Fruit fly (Drosophila melanogaster): ENCODE results near the gene CG15812.

CG15812 gene

DNA sequence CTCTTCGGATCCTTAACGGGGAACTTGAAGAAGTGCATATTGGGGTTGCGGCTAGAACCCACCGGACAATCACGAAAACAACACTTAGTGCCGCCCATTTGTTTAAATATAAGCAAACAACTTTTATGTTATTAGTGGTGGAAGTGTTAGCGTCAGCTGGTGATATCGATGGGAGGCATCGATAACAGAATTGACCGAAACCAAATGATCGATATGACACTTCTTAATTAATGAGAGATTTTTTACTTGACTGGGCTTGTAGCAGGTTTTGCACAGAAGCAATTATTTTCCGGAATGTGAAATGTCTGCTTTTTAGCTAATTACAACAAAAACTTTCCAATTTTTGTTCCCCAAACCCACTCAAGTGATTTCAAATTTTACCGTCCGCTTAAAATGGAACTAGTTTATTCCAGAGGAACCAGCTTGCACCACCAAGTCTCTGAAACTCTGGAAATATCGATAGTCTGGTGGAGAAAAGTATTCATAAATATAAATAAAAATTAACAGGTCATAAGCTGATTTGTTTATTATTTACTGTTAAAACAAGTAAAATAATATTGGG lies 32.6 kb downstream of the CG15812 start, which contains the start of gene CG14965 (continued):
- TF ChIP-seq pzg (GFP tag; optimal IDR thresholded peaks at IDR 0.05) (peak; percentile 64), CG11085 (GFP tag; IDR thresholded peaks at IDR 0.05) (no peak), Hmr (GFP tag; optimal IDR thresholded peaks at IDR 0.05) (no peak), CG32532 (GFP tag; IDR thresholded peaks at IDR 0.05) (no peak), CG8765 (GFP tag; IDR thresholded peaks at IDR 0.05) (no peak), CG7745 (tag; optimal IDR thresholded peaks at IDR 0.05) (no peak), CG3838 (GFP tag; optimal IDR thresholded peaks at IDR 0.05) (no peak), btn (GFP tag; optimal IDR thresholded peaks at IDR 0.05) (no peak), Hmx (GFP tag; optimal IDR thresholded peaks at IDR 0.05) (no peak), CG3163 (GFP tag; optimal IDR thresholded peaks at IDR 0.05) (no peak), CG31224 (GFP tag; IDR thresholded peaks at IDR 0.05) (no peak), CG13296 (GFP tag; optimal IDR thresholded peaks at IDR 0.05) (no peak), br (optimal IDR thresholded peaks at IDR 0.05) (no peak), CG31365 (tag; optimal IDR thresholded peaks at IDR 0.05) (no peak), pfk (GFP tag; optimal IDR thresholded peaks at IDR 0.05) (no peak), CG18476 (GFP tag; optimal IDR thresholded peaks at IDR 0.05) (no peak), Abd-B (GFP tag; optimal IDR thresholded peaks at IDR 0.05) (no peak), cas (GFP tag; IDR thresholded peaks at IDR 0.05) (no peak), CG12299 (tag; optimal IDR thresholded peaks at IDR 0.05) (no peak), CG10565 (GFP tag; optimal IDR thresholded peaks at IDR 0.05) (no peak), CG32767 (GFP tag; IDR thresholded peaks at IDR 0.05) (no peak), Six4 (GFP tag; optimal IDR thresholded peaks at IDR 0.05) (no peak), Dp (GFP tag; optimal IDR thresholded peaks at IDR 0.05) (peak; percentile 81), Sox102F (GFP tag; optimal IDR thresholded peaks at IDR 0.05) (no peak), CG15073 (GFP tag; optimal IDR thresholded peaks at IDR 0.05) (no peak), CG8478 (optimal IDR thresholded peaks at IDR 0.05) (no peak), emc (GFP tag; optimal IDR thresholded peaks at IDR 0.05) (no peak), CG12155 (GFP tag; optimal IDR thresholded peaks at IDR 0.05) (no peak), esg (GFP tag; conservative IDR thresholded peaks at IDR 0.05) (no peak), Scr (GFP tag; IDR thresholded peaks at IDR 0.05; ENCODE audit: partially characterized antibody) (peak; percentile 94), Hand (GFP tag; optimal IDR thresholded peaks at IDR 0.05) (no peak), corto (GFP tag; optimal IDR thresholded peaks at IDR 0.05) (no peak), MESR4 (GFP tag; optimal IDR thresholded peaks at IDR 0.05) (peak; percentile 20), ato (GFP tag; IDR thresholded peaks at IDR 0.05; ENCODE audit: partially characterized antibody) (peak; percentile 75), CG14860 (GFP tag; IDR thresholded peaks at IDR 0.05; ENCODE audit: partially characterized antibody) (peak; percentile 87), Rfx (GFP tag; IDR thresholded peaks at IDR 0.05) (no peak), sima (GFP tag; optimal IDR thresholded peaks at IDR 0.05) (no peak), Lpt (GFP tag; optimal IDR thresholded peaks at IDR 0.05) (no peak), ac (GFP tag; optimal IDR thresholded peaks at IDR 0.05) (no peak), fd102C (GFP tag; optimal IDR thresholded peaks at IDR 0.05) (no peak), CG42726 (GFP tag; IDR thresholded peaks at IDR 0.05; ENCODE audit: partially characterized antibody) (peak; percentile 27; the same call in 1 of the 2 replicates), yki (optimal IDR thresholded peaks at IDR 0.05) (no peak), fru (optimal IDR thresholded peaks at IDR 0.05) (no peak), Drgx (GFP tag; IDR thresholded peaks at IDR 0.05) (no peak), chif (GFP tag; optimal IDR thresholded peaks at IDR 0.05) (no peak), CG15011 (GFP tag; optimal IDR thresholded peaks at IDR 0.05) (no peak), Sry-β (GFP tag; optimal IDR thresholded peaks at IDR 0.05) (no peak), CG1602 (GFP tag; optimal IDR thresholded peaks at IDR 0.05) (no peak), tll (GFP tag; optimal IDR thresholded peaks at IDR 0.05) (no peak), CG7357 (GFP tag; IDR thresholded peaks at IDR 0.05) (no peak), CG6272 (GFP tag; IDR thresholded peaks at IDR 0.05) (peak; percentile 30; the same call in 1 of the 2 replicates), bigmax (GFP tag; optimal IDR thresholded peaks at IDR 0.05) (no peak)
